Fruit fly (Drosophila melanogaster): ENCODE data around the gene SP1029.

The SP1029 gene

DNA sequence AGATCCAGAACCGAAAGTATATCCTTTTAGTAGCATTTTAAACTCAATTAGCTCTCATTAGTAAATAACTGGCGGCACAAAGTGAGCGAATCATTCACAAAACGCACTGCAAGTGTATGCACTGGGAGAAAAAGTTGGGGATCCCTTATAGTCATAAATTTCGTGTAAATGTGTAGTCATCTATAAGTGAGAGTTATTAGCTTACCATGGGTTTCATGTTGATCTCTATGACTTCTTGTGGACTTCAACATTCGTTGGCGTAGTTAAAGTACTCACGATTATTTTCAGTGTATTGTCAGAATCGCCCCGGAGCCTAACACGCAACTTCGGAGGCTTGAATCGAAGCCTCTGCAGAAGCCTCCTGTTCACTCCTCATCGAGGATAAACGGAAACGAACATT, 26.8 kb upstream of the SP1029 start (continued):
- TF ChIP-seq Chrac-16 (GFP tag; optimal IDR thresholded peaks at IDR 0.05) (peak; percentile 54), ci (GFP tag; IDR thresholded peaks at IDR 0.05) (0 out of 3 replicates have a peak, but pooled peaks have one; percentile 12), CG10979 (tag; optimal IDR thresholded peaks at IDR 0.05) (peak; percentile 48), CG18262 (tag; optimal IDR thresholded peaks at IDR 0.05) (peak; percentile 51), CG11504 (tag; optimal IDR thresholded peaks at IDR 0.05) (peak; percentile 22), CG2875 (GFP tag; optimal IDR thresholded peaks at IDR 0.05) (peak; percentile 6), CG4404 (GFP tag; IDR thresholded peaks at IDR 0.05) (peak; percentile 47; the same call in 1 of the 2 replicates), CG2202 (tag; optimal IDR thresholded peaks at IDR 0.05) (peak; percentile 37), phol (tag; optimal IDR thresholded peaks at IDR 0.05) (peak; percentile 37), Neu2 (GFP tag; optimal IDR thresholded peaks at IDR 0.05; ENCODE audit: borderline replicate concordance) (no peak), CG30431 (GFP tag; optimal IDR thresholded peaks at IDR 0.05) (peak; percentile 34), CG8765 (GFP tag; IDR thresholded peaks at IDR 0.05) (peak; percentile 11; the same call in 1 of the 2 replicates), nom (GFP tag; optimal IDR thresholded peaks at IDR 0.05) (peak; percentile 69), CG31441 (GFP tag; IDR thresholded peaks at IDR 0.05) (peak; percentile 25; the same call in 1 of the 2 replicates), CG10209 (GFP tag; optimal IDR thresholded peaks at IDR 0.05) (peak; percentile 11), fd3F (GFP tag; optimal IDR thresholded peaks at IDR 0.05) (no peak), Mes4 (GFP tag; optimal IDR thresholded peaks at IDR 0.05) (peak; percentile 11), sens (GFP tag) (peak; percentile 83), Optix (GFP tag; IDR thresholded peaks at IDR 0.05) (peak; percentile 11; the same call in 1 of the 3 replicates), CG2712 (tag; optimal IDR thresholded peaks at IDR 0.05) (peak; percentile 50), vvl (GFP tag; IDR thresholded peaks at IDR 0.05) (peak; percentile 38; the same call in 1 of the 2 replicates), Max (GFP tag; optimal IDR thresholded peaks at IDR 0.05) (no peak), CG11398 (GFP tag; optimal IDR thresholded peaks at IDR 0.05) (peak; percentile 15), CG10267 (tag; optimal IDR thresholded peaks at IDR 0.05) (peak; percentile 7), gcm2 (GFP tag; optimal IDR thresholded peaks at IDR 0.05) (no peak), Hsf (GFP tag; optimal IDR thresholded peaks at IDR 0.05) (peak; percentile 25), CG12391 (tag; optimal IDR thresholded peaks at IDR 0.05) (peak; percentile 34)

DNA sequence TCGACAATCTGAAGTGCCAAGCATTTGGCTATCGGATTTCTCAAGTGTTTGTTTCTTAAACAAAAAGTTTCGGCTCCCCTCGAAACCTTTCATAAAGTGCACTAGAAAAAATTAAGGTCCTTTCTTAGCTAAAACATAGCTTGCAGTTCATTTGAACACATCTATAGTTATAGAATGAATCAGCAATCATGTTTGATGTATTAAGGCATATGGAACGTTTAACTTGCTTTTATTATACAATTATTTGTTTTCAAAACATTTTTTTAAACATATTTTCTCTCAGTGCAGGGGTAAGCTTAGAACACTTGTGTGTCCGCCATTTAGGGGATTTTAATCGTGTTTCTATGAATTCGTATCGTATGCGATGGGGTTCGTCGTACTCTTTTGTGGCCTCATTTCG, 24.3 kb upstream of the SP1029 start:
- TF ChIP-seq ci (GFP tag; IDR thresholded peaks at IDR 0.05) (peak; percentile 83), H2.0 (GFP tag; IDR thresholded peaks at IDR 0.05) (peak; percentile 36; the same call in 1 of the 2 replicates), Blimp-1 (GFP tag; optimal IDR thresholded peaks at IDR 0.05) (peak; percentile 83), Antp (GFP tag; optimal IDR thresholded peaks at IDR 0.05) (peak; percentile 24), CG8281 (tag; optimal IDR thresholded peaks at IDR 0.05) (peak; percentile 22), CG18476 (GFP tag; optimal IDR thresholded peaks at IDR 0.05) (peak; percentile 47), CG9817 (tag; optimal IDR thresholded peaks at IDR 0.05) (peak; percentile 30), ac (GFP tag; optimal IDR thresholded peaks at IDR 0.05) (no peak), CG5180 (GFP tag; optimal IDR thresholded peaks at IDR 0.05) (peak; percentile 9), CG12104 (GFP tag; optimal IDR thresholded peaks at IDR 0.05) (peak; percentile 44), row (GFP tag; IDR thresholded peaks at IDR 0.05) (peak; percentile 72), CG6689 (GFP tag; IDR thresholded peaks at IDR 0.05) (peak; percentile 64), CG14965 (GFP tag; optimal IDR thresholded peaks at IDR 0.05; ENCODE audit: borderline replicate concordance) (no peak), Atf6 (GFP tag; IDR thresholded peaks at IDR 0.05) (peak; percentile 22; the same call in 1 of the 2 replicates), HmgZ (tag; optimal IDR thresholded peaks at IDR 0.05) (peak; percentile 17), CG2678 (tag; optimal IDR thresholded peaks at IDR 0.05) (peak; percentile 78), CG6254 (GFP tag; optimal IDR thresholded peaks at IDR 0.05) (peak; percentile 73), HLH54F (GFP tag; optimal IDR thresholded peaks at IDR 0.05) (peak; percentile 14), zfh2 (GFP tag; optimal IDR thresholded peaks at IDR 0.05) (no peak), cg (GFP tag; optimal IDR thresholded peaks at IDR 0.05) (no peak), Lhr (GFP tag; optimal IDR thresholded peaks at IDR 0.05) (peak; percentile 42), Oli (tag; optimal IDR thresholded peaks at IDR 0.05) (peak; percentile 75), CG15601 (tag; optimal IDR thresholded peaks at IDR 0.05) (peak; percentile 82), CG8290 (GFP tag; optimal IDR thresholded peaks at IDR 0.05) (peak; percentile 0), CG8290 (tag; optimal IDR thresholded peaks at IDR 0.05) (no peak)
